Fruit fly (Drosophila melanogaster): ENCODE measurements around the gene Or85f.

Gene Or85f

DNA sequence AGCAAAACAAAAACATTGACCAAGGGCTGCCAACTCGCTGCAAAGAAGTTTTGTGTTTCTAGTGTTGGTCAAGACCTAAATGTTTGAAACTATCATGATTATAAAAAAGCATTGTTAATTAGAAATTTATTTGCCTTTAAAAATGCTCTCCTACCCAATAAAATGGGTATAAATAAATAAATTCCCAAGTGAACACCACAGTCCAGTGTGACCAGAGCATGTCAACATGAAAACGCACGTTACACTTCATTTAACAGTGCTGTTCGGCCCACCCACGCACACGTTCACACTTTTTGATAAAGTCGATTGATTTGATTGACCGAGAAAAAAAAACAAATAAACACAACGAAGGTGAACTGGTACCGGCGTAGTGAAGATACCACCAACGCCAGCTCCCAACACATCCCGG, 6.1 kb downstream of the Or85f start, which contains the start of the genes CG9356, BBIP1 and CG8135 (continued):
- peak; percentile 35; the same call in 1 of the 2 replicates for TF ChIP-seq wor (GFP tag; IDR thresholded peaks at IDR 0.05)
- TF ChIP-seq Hey (tag; optimal IDR thresholded peaks at IDR 0.05): no peak
- peak; percentile 88 for TF ChIP-seq NC2β (GFP tag; optimal IDR thresholded peaks at IDR 0.05)
- TF ChIP-seq CG34224 (GFP tag; IDR thresholded peaks at IDR 0.05; ENCODE audit: partially characterized antibody): no peak
- TF ChIP-seq jigr1 (GFP tag; IDR thresholded peaks at IDR 0.05): no peak
- TF ChIP-seq vvl (GFP tag; IDR thresholded peaks at IDR 0.05): peak; percentile 87
- TF ChIP-seq Side (GFP tag; optimal IDR thresholded peaks at IDR 0.05): peak; percentile 80
- peak; percentile 82 for TF ChIP-seq CG17186 (GFP tag; optimal IDR thresholded peaks at IDR 0.05)
- TF ChIP-seq CG13624 (GFP tag; optimal IDR thresholded peaks at IDR 0.05): peak; percentile 90
- TF ChIP-seq HLHmδ (GFP tag; optimal IDR thresholded peaks at IDR 0.05): no peak
- TF ChIP-seq CG1792 (GFP tag; optimal IDR thresholded peaks at IDR 0.05): peak; percentile 66
- peak; percentile 75 for TF ChIP-seq Xrp1 (GFP tag; IDR thresholded peaks at IDR 0.05)
- peak; percentile 58; the same call in 1 of the 3 replicates for TF ChIP-seq sr (GFP tag; IDR thresholded peaks at IDR 0.05)
- peak; percentile 71 for TF ChIP-seq Camta (GFP tag; optimal IDR thresholded peaks at IDR 0.05)
- peak; percentile 88 for TF ChIP-seq CHES-1-like (GFP tag; optimal IDR thresholded peaks at IDR 0.05)
- peak; percentile 7 for TF ChIP-seq CG12104 (GFP tag; optimal IDR thresholded peaks at IDR 0.05)
- TF ChIP-seq CG13123 (GFP tag; optimal IDR thresholded peaks at IDR 0.05): peak; percentile 66
- TF ChIP-seq Sin3A (optimal IDR thresholded peaks at IDR 0.05): peak; percentile 92
- TF ChIP-seq CTCF (GFP tag; optimal IDR thresholded peaks at IDR 0.05): peak; percentile 2
- peak; percentile 20 for TF ChIP-seq schlank (tag; optimal IDR thresholded peaks at IDR 0.05)
- TF ChIP-seq zen2 (GFP tag; IDR thresholded peaks at IDR 0.05; ENCODE audit: partially characterized antibody): no peak
- TF ChIP-seq CG10959 (GFP tag; IDR thresholded peaks at IDR 0.05): no peak
- TF ChIP-seq Lim3 (GFP tag; IDR thresholded peaks at IDR 0.05): no peak
- peak; percentile 73 for TF ChIP-seq CG2116 (GFP tag; optimal IDR thresholded peaks at IDR 0.05)
- peak; percentile 85 for TF ChIP-seq Chrac-16 (GFP tag; optimal IDR thresholded peaks at IDR 0.05)
- peak; percentile 45 for TF ChIP-seq CG3407 (GFP tag; optimal IDR thresholded peaks at IDR 0.05)
- peak; percentile 72 for TF ChIP-seq slbo (GFP tag; IDR thresholded peaks at IDR 0.05)
- TF ChIP-seq CG1233 (GFP tag; optimal IDR thresholded peaks at IDR 0.05): peak; percentile 2
- TF ChIP-seq CG32532 (GFP tag; IDR thresholded peaks at IDR 0.05): peak; percentile 74
- no peak for TF ChIP-seq CG1832 (GFP tag; optimal IDR thresholded peaks at IDR 0.05)
- TF ChIP-seq Hsf (GFP tag; optimal IDR thresholded peaks at IDR 0.05): peak; percentile 88
- TF ChIP-seq usp (GFP tag; optimal IDR thresholded peaks at IDR 0.05): no peak
- TF ChIP-seq pzg (GFP tag; optimal IDR thresholded peaks at IDR 0.05): peak; percentile 96
- peak; percentile 40 for TF ChIP-seq CG3995 (GFP tag; optimal IDR thresholded peaks at IDR 0.05)
- TF ChIP-seq CkIIα-i1 (GFP tag; IDR thresholded peaks at IDR 0.05): no peak
- TF ChIP-seq dati (GFP tag; IDR thresholded peaks at IDR 0.05): no peak
- TF ChIP-seq CG1602 (GFP tag; optimal IDR thresholded peaks at IDR 0.05): peak; percentile 69
- peak; percentile 29 for TF ChIP-seq fd3F (GFP tag; optimal IDR thresholded peaks at IDR 0.05)
- peak; percentile 81 for TF ChIP-seq nmo (GFP tag; optimal IDR thresholded peaks at IDR 0.05)
- TF ChIP-seq pita (GFP tag; optimal IDR thresholded peaks at IDR 0.05): no peak
- TF ChIP-seq CG4424 (GFP tag; optimal IDR thresholded peaks at IDR 0.05): peak; percentile 84
- TF ChIP-seq onecut (GFP tag; IDR thresholded peaks at IDR 0.05): peak; percentile 86
- TF ChIP-seq gro (GFP tag; optimal IDR thresholded peaks at IDR 0.05): peak; percentile 81
- no peak for TF ChIP-seq corto (GFP tag; optimal IDR thresholded peaks at IDR 0.05)
- TF ChIP-seq CG6765 (GFP tag; optimal IDR thresholded peaks at IDR 0.05): peak; percentile 44
- TF ChIP-seq gsb-n (tag; optimal IDR thresholded peaks at IDR 0.05): no peak
- TF ChIP-seq Awh (GFP tag; IDR thresholded peaks at IDR 0.05): no peak
- TF ChIP-seq sqz (GFP tag; optimal IDR thresholded peaks at IDR 0.05): peak; percentile 81
- TF ChIP-seq Sox100B (GFP tag; optimal IDR thresholded peaks at IDR 0.05): no peak
- TF ChIP-seq GATAe (GFP tag; conservative IDR thresholded peaks at IDR 0.05): no peak
- peak; percentile 59 for TF ChIP-seq psq (GFP tag; optimal IDR thresholded peaks at IDR 0.05)
- TF ChIP-seq CG4282 (GFP tag; optimal IDR thresholded peaks at IDR 0.05): peak; percentile 79
- peak; percentile 51 for TF ChIP-seq ftz-f1 (GFP tag; optimal IDR thresholded peaks at IDR 0.05)
